Worm (Caenorhabditis elegans) whole organism, young adult: Measurements from ENCODE around the gene F01D5.6.

Experiments used
- B0035.1 ChIP-seq: sonication (generic microtip); optimal IDR thresholded peaks from 2 replicates; lab custom pipeline; 2016; ENCODE audit warnings: missing genetic modification characterization, mild to moderate bottlenecking, missing compliant biosample characterization, missing genotype, missing genetic modification reagents
- B0336.3 ChIP-seq: fragments of 200-800 bp; sonication (Bioruptor generic); IDR thresholded peaks from 2 replicates; pipeline ENCODE4 v1.3.6; 2022; ENCODE audit warnings: missing genetic modification characterization, missing compliant biosample characterization
- C06A6.2 ChIP-seq: fragments of 200-800 bp; sonication (Bioruptor generic); conservative IDR thresholded peaks from 2 replicates; pipeline ENCODE4 v1.3.6; 2022; ENCODE audit warnings: missing genetic modification characterization, missing compliant biosample characterization
- F10E7.11 ChIP-seq: sonication (generic microtip); optimal IDR thresholded peaks from 2 replicates; lab custom pipeline; 2017; ENCODE audit warnings: mild to moderate bottlenecking, missing genetic modification characterization, moderate library complexity, missing compliant biosample characterization
- F22D6.2 ChIP-seq: sonication (generic microtip); optimal IDR thresholded peaks from 2 replicates; lab custom pipeline; 2016; ENCODE audit warnings: mild to moderate bottlenecking, missing genetic modification characterization, missing compliant biosample characterization
- F23B12.7 ChIP-seq: sonication (generic microtip); optimal IDR thresholded peaks from 2 replicates; lab custom pipeline; 2017; ENCODE audit warnings: missing genetic modification characterization, mild to moderate bottlenecking, missing compliant biosample characterization, antibody characterized with exemption, moderate library complexity; ENCODE audit not compliant: insufficient read depth
- F33H1.4 ChIP-seq: fragments of 200-800 bp; sonication (Bioruptor generic); IDR thresholded peaks from 2 replicates; pipeline ENCODE4 v1.3.6; 2022; ENCODE audit warnings: missing genetic modification reagents, missing genetic modification characterization, missing compliant biosample characterization
- F39B2.1 ChIP-seq: fragments of 200-800 bp; sonication (Bioruptor generic); IDR thresholded peaks from 2 replicates; pipeline ENCODE4 v1.3.6; 2022; ENCODE audit warnings: missing genetic modification reagents, missing genetic modification characterization, missing compliant biosample characterization
- F57C9.4 ChIP-seq: sonication (generic microtip); optimal IDR thresholded peaks from 2 replicates; lab custom pipeline; 2017; ENCODE audit warnings: mild to moderate bottlenecking, missing genetic modification characterization, missing compliant biosample characterization
- K12H6.12 ChIP-seq: fragments of 200-800 bp; sonication (Bioruptor generic); optimal IDR thresholded peaks from 2 replicates; lab custom pipeline; 2018; ENCODE audit warnings: mild to moderate bottlenecking, missing genetic modification characterization, missing compliant biosample characterization
- Y56A3A.18 ChIP-seq: fragments of 200-800 bp; sonication (Bioruptor generic); IDR thresholded peaks from 2 replicates; pipeline ENCODE4 v1.3.6; 2022; ENCODE audit warnings: missing genetic modification reagents, missing genetic modification characterization, missing compliant biosample characterization
- ZK185.1 ChIP-seq: sonication (generic microtip); optimal IDR thresholded peaks from 2 replicates; lab custom pipeline; 2016; ENCODE audit warnings: mild to moderate bottlenecking, missing genetic modification characterization, missing compliant biosample characterization; ENCODE audit not compliant: poor library complexity, severe bottlenecking
- akir-1 ChIP-seq: fragments of 200-800 bp; sonication (Bioruptor generic); optimal IDR thresholded peaks from 2 replicates; lab custom pipeline; 2018; ENCODE audit warnings: mild to moderate bottlenecking, missing genetic modification characterization, moderate library complexity, missing compliant biosample characterization
- ama-1 ChIP-seq, 3 experiments: fragments of 150-350 bp in 1 of 3; sonication (generic microtip) in 2 of 3; optimal IDR thresholded peaks; 2 replicates each; lab custom pipeline; 2014 to 2018; ENCODE audit warnings: missing biosample characterization in 2 of 3, missing genetic modification characterization in 2 of 3, missing genetic modification reagents in 2 of 3
- aptf-2 ChIP-seq: fragments of 200-800 bp; sonication (Bioruptor generic); conservative IDR thresholded peaks from 2 replicates; pipeline ENCODE4 v1.3.6; 2022; ENCODE audit warnings: missing genetic modification reagents, missing genetic modification characterization, missing compliant biosample characterization
- bed-1 ChIP-seq: fragments of 200-800 bp; sonication (Bioruptor generic); IDR thresholded peaks from 2 replicates; pipeline ENCODE4 v1.3.6; 2022; ENCODE audit warnings: missing genetic modification reagents, missing genetic modification characterization, missing compliant biosample characterization
- ccch-3 ChIP-seq: fragments of 200-800 bp; sonication (Bioruptor generic); optimal IDR thresholded peaks from 2 replicates; lab custom pipeline; 2018; ENCODE audit warnings: mild to moderate bottlenecking, missing genetic modification characterization, missing compliant biosample characterization
- ceh-58 ChIP-seq: fragments of 200-800 bp; sonication (Bioruptor generic); IDR thresholded peaks from 2 replicates; pipeline ENCODE4 v1.3.6; 2022; ENCODE audit warnings: missing genetic modification characterization, missing compliant biosample characterization
- dpff-1 ChIP-seq: sonication (generic microtip); optimal IDR thresholded peaks from 2 replicates; lab custom pipeline; 2017; ENCODE audit warnings: mild to moderate bottlenecking, missing genetic modification characterization, missing compliant biosample characterization
- egl-44 ChIP-seq: fragments of 200-800 bp; sonication (Bioruptor generic); IDR thresholded peaks from 2 replicates; pipeline ENCODE4 v1.3.6; 2022; ENCODE audit warnings: missing genetic modification reagents, missing genetic modification characterization, missing compliant biosample characterization
- ets-4 ChIP-seq: fragments of 200-800 bp; sonication (Bioruptor generic); optimal IDR thresholded peaks from 2 replicates; lab custom pipeline; 2018; ENCODE audit warnings: mild to moderate bottlenecking, missing genetic modification characterization, missing compliant biosample characterization
- gei-17 ChIP-seq: fragments of 200-800 bp; sonication (Bioruptor generic); optimal IDR thresholded peaks from 2 replicates; lab custom pipeline; 2018; ENCODE audit warnings: mild to moderate bottlenecking, missing genetic modification characterization, missing compliant biosample characterization
- hmg-1.2 ChIP-seq: fragments of 200-800 bp; sonication (Bioruptor generic); IDR thresholded peaks from 2 replicates; pipeline ENCODE4 v1.3.6; 2022; ENCODE audit warnings: missing genetic modification reagents, missing genetic modification characterization, missing compliant biosample characterization
- hrde-1 ChIP-seq: sonication (generic microtip); optimal IDR thresholded peaks from 2 replicates; lab custom pipeline; 2016; ENCODE audit warnings: missing genetic modification characterization, mild to moderate bottlenecking, missing compliant biosample characterization, moderate library complexity, missing genotype, missing genetic modification reagents, borderline replicate concordance
- let-526 ChIP-seq: fragments of 200-800 bp; sonication (Bioruptor generic); IDR thresholded peaks from 2 replicates; pipeline ENCODE4 v1.3.6; 2022; ENCODE audit warnings: missing genetic modification reagents, missing genetic modification characterization, missing compliant biosample characterization
- lin-54 ChIP-seq: fragments of 200-800 bp; sonication (Bioruptor generic); optimal IDR thresholded peaks from 2 replicates; lab custom pipeline; 2018; ENCODE audit warnings: mild to moderate bottlenecking, missing genetic modification characterization, missing compliant biosample characterization
- lsy-27 ChIP-seq: sonication (generic microtip); optimal IDR thresholded peaks from 2 replicates; lab custom pipeline; 2017; ENCODE audit warnings: missing genetic modification characterization, mild to moderate bottlenecking, missing compliant biosample characterization, antibody characterized with exemption, missing genotype, borderline replicate concordance; ENCODE audit not compliant: insufficient read depth
- madf-6 ChIP-seq: fragments of 200-800 bp; sonication (Bioruptor generic); IDR thresholded peaks from 2 replicates; pipeline ENCODE4 v1.3.6; 2022; ENCODE audit warnings: missing genetic modification reagents, missing genetic modification characterization, missing compliant biosample characterization
- mel-28 ChIP-seq: sonication (generic microtip); optimal IDR thresholded peaks from 2 replicates; lab custom pipeline; 2016; ENCODE audit warnings: borderline replicate concordance, mild to moderate bottlenecking, missing genetic modification characterization, missing compliant biosample characterization
- mes-4 ChIP-seq: sonication (generic microtip); optimal IDR thresholded peaks from 2 replicates; lab custom pipeline; 2016; ENCODE audit warnings: missing genotype, missing genetic modification characterization, missing compliant biosample characterization
- nfyb-1 ChIP-seq: fragments of 200-800 bp; sonication (Bioruptor generic); IDR thresholded peaks from 2 replicates; pipeline ENCODE4 v1.3.6; 2022; ENCODE audit warnings: missing genetic modification reagents, missing genetic modification characterization, missing compliant biosample characterization
- nhr-120 ChIP-seq: fragments of 200-800 bp; sonication (Bioruptor generic); IDR thresholded peaks from 2 replicates; pipeline ENCODE4 v1.3.6; 2022; ENCODE audit warnings: missing genetic modification characterization, missing compliant biosample characterization
- nhr-90 ChIP-seq: sonication (generic microtip); optimal IDR thresholded peaks from 2 replicates; lab custom pipeline; 2016; ENCODE audit warnings: missing genotype, mild to moderate bottlenecking, missing genetic modification characterization, missing compliant biosample characterization
- pbrm-1 ChIP-seq: fragments of 200-800 bp; sonication (Bioruptor generic); IDR thresholded peaks from 2 replicates; pipeline ENCODE4 v1.3.6; 2022; ENCODE audit warnings: missing genetic modification reagents, missing genetic modification characterization, missing compliant biosample characterization
- rcor-1 ChIP-seq: fragments of 200-800 bp; sonication (Bioruptor generic); IDR thresholded peaks from 2 replicates; pipeline ENCODE4 v1.3.6; 2022; ENCODE audit warnings: missing genetic modification reagents, missing genetic modification characterization, missing compliant biosample characterization
- snpc-3.4 ChIP-seq: sonication (generic microtip); optimal IDR thresholded peaks from 2 replicates; lab custom pipeline; 2017; ENCODE audit warnings: missing genetic modification characterization, mild to moderate bottlenecking, missing compliant biosample characterization, antibody characterized with exemption, moderate library complexity, missing genotype, missing genetic modification reagents
- sptf-2 ChIP-seq: fragments of 200-800 bp; sonication (Bioruptor generic); optimal IDR thresholded peaks from 2 replicates; lab custom pipeline; 2018; ENCODE audit warnings: mild to moderate bottlenecking, missing genetic modification characterization, missing compliant biosample characterization
- tbx-9 ChIP-seq: sonication (generic microtip); optimal IDR thresholded peaks from 2 replicates; lab custom pipeline; 2016; ENCODE audit warnings: borderline replicate concordance, missing genetic modification characterization, inconsistent platforms, missing compliant biosample characterization
- tlf-1 ChIP-seq: fragments of 200-800 bp; sonication (Bioruptor generic); optimal IDR thresholded peaks from 2 replicates; lab custom pipeline; 2018; ENCODE audit warnings: mild to moderate bottlenecking, missing genetic modification characterization, missing compliant biosample characterization
- unc-130 ChIP-seq: sonication (generic microtip); optimal IDR thresholded peaks from 2 replicates; lab custom pipeline; 2016; ENCODE audit warnings: missing genetic modification reagents, missing genetic modification characterization, missing compliant biosample characterization
- unc-62 ChIP-seq: fragments of 150-350 bp; optimal IDR thresholded peaks from 2 replicates; lab custom pipeline; 2014; ENCODE audit warnings: missing biosample characterization, missing genetic modification reagents, missing genetic modification characterization
- zim-3 ChIP-seq: sonication (generic microtip); optimal IDR thresholded peaks from 2 replicates; lab custom pipeline; 2017; ENCODE audit warnings: mild to moderate bottlenecking, missing genetic modification characterization, moderate library complexity, missing compliant biosample characterization
- ztf-22 ChIP-seq: fragments of 200-800 bp; sonication (Bioruptor generic); optimal IDR thresholded peaks from 2 replicates; lab custom pipeline; 2018; ENCODE audit warnings: mild to moderate bottlenecking, missing genetic modification characterization, moderate library complexity, missing compliant biosample characterization
- ztf-26 ChIP-seq: sonication (generic microtip); optimal IDR thresholded peaks from 2 replicates; lab custom pipeline; 2017; ENCODE audit warnings: missing genetic modification characterization, missing compliant biosample characterization
- ztf-28 ChIP-seq: fragments of 200-800 bp; sonication (Bioruptor generic); IDR thresholded peaks from 2 replicates; pipeline ENCODE4 v1.3.6; 2022; ENCODE audit warnings: missing genetic modification reagents, missing genetic modification characterization, missing compliant biosample characterization
- ztf-3 ChIP-seq: fragments of 200-800 bp; sonication (Bioruptor generic); optimal IDR thresholded peaks from 2 replicates; lab custom pipeline; 2018; ENCODE audit warnings: mild to moderate bottlenecking, missing genetic modification characterization, missing compliant biosample characterization
- ztf-6 ChIP-seq: fragments of 200-800 bp; sonication (Bioruptor generic); IDR thresholded peaks from 2 replicates; pipeline ENCODE4 v1.3.6; 2022; ENCODE audit warnings: missing genetic modification reagents, missing genetic modification characterization, missing compliant biosample characterization

The F01D5.6 gene

ce11 chrII:14040204-14040842 is 34.0 kb downstream of the F01D5.6 start (continued):
- no peak for TF ChIP-seq F33H1.4
- TF ChIP-seq tbx-9 (tag; lab: Kevin White, UChicago), result no peak
- TF ChIP-seq K12H6.12, result peak; percentile 96
- TF ChIP-seq ztf-26, result peak; percentile 92
- no peak for TF ChIP-seq aptf-2 (GFP tag; lab: Robert Waterston, UW)
- no peak for TF ChIP-seq ztf-28 (GFP tag; lab: Robert Waterston, UW)
- peak; percentile 71 for TF ChIP-seq gei-17 (GFP tag; lab: Kevin White, UChicago)
- TF ChIP-seq pbrm-1 (GFP tag; lab: Robert Waterston, UW), result peak; percentile 77
- TF ChIP-seq F57C9.4 (tag; lab: Kevin White, UChicago), result peak; percentile 47
- TF ChIP-seq B0035.1 (tag; lab: Kevin White, UChicago), result peak; percentile 80
- TF ChIP-seq snpc-3.4 (tag; lab: Kevin White, UChicago), result no peak
- peak; percentile 20 for TF ChIP-seq F23B12.7
- peak; percentile 50 for TF ChIP-seq ZK185.1
- TF ChIP-seq sptf-2 (GFP tag; lab: Kevin White, UChicago), result no peak
- TF ChIP-seq ztf-22 (GFP tag; lab: Kevin White, UChicago), result peak; percentile 93
- TF ChIP-seq Y56A3A.18 (GFP tag; lab: Robert Waterston, UW), result no peak
- TF ChIP-seq lin-54 (GFP tag; lab: Kevin White, UChicago), result peak; percentile 48
- peak; percentile 29; the same call in 1 of the 2 replicates for TF ChIP-seq madf-6 (GFP tag; lab: Robert Waterston, UW)
- TF ChIP-seq mes-4 (tag; lab: Kevin White, UChicago), result no peak
- TF ChIP-seq ztf-6 (GFP tag; lab: Robert Waterston, UW), result no peak
- no peak for TF ChIP-seq F10E7.11 (tag; lab: Kevin White, UChicago)
- TF ChIP-seq nhr-90 (tag; lab: Kevin White, UChicago), result peak; percentile 74
- no peak for TF ChIP-seq ccch-3 (GFP tag; lab: Kevin White, UChicago)
- TF ChIP-seq hmg-1.2 (GFP tag; lab: Robert Waterston, UW), result peak; percentile 92
- no peak for TF ChIP-seq ama-1 (optimal IDR thresholded peaks at IDR 0.05; lab: Kevin White, UChicago)
- peak in 1 of 2 experiments; percentile 42 for TF ChIP-seq ama-1 (GFP tag; optimal IDR thresholded peaks at IDR 0.05; lab: Kevin White, UChicago)
- TF ChIP-seq ztf-3, result no peak
- TF ChIP-seq egl-44 (GFP tag; lab: Robert Waterston, UW), result 0 out of 2 replicates have a peak, but pooled peaks have one; percentile 76
- no peak for TF ChIP-seq hrde-1 (tag; lab: Kevin White, UChicago)
- peak; percentile 95 for TF ChIP-seq B0336.3 (GFP tag; lab: Robert Waterston, UW)
- no peak for TF ChIP-seq nhr-120 (GFP tag; lab: Robert Waterston, UW)
- TF ChIP-seq let-526, result peak; percentile 85; the same call in 1 of the 2 replicates
- TF ChIP-seq nfyb-1 (GFP tag; lab: Robert Waterston, UW), result peak; percentile 87
- no peak for TF ChIP-seq unc-130 (GFP tag; lab: Kevin White, UChicago)
- TF ChIP-seq ceh-58, result no peak
- no peak for TF ChIP-seq ets-4
- TF ChIP-seq unc-62, result no peak
- 0 out of 2 replicates have a peak, but pooled peaks have one; percentile 7 for TF ChIP-seq bed-1 (GFP tag; lab: Robert Waterston, UW)
- 0 out of 2 replicates have a peak, but pooled peaks have one; percentile 9 for TF ChIP-seq rcor-1 (GFP tag; lab: Robert Waterston, UW)
- TF ChIP-seq dpff-1 (tag; lab: Kevin White, UChicago), result no peak
- TF ChIP-seq zim-3 (tag; lab: Kevin White, UChicago), result no peak
- peak; percentile 17 for TF ChIP-seq mel-28 (tag; lab: Kevin White, UChicago)
- peak; percentile 14 for TF ChIP-seq tlf-1
- no peak for TF ChIP-seq F39B2.1 (GFP tag; lab: Robert Waterston, UW)
- TF ChIP-seq akir-1 (GFP tag; lab: Kevin White, UChicago), result peak; percentile 17
- peak; percentile 76 for TF ChIP-seq F22D6.2
- peak; percentile 84 for TF ChIP-seq C06A6.2 (GFP tag; lab: Robert Waterston, UW)
- TF ChIP-seq lsy-27 (tag; lab: Kevin White, UChicago), result no peak
